Fruit fly (Drosophila melanogaster) whole organism, wandering third instar larva: ENCODE data around the gene daw.

Experiments
- Myc ChIP-seq: fragments of >200 bp; optimal IDR thresholded peaks from 2 replicates; lab custom pipeline; 2017
- Sp1 ChIP-seq: fragments of 200-800 bp; sonication (Bioruptor generic); optimal IDR thresholded peaks from 3 replicates; lab custom pipeline; 2019; ENCODE audit warnings: missing biosample characterization, mild to moderate bottlenecking, missing genetic modification characterization, moderate library complexity
- br ChIP-seq: fragments of 200-800 bp; sonication (Bioruptor generic); optimal IDR thresholded peaks from 2 replicates; lab custom pipeline; 2016; ENCODE audit warnings: missing biosample characterization, missing genetic modification characterization
- ey ChIP-seq: fragments of 200-800 bp; sonication (Bioruptor generic); optimal IDR thresholded peaks from 2 replicates; lab custom pipeline; 2016; ENCODE audit warnings: missing biosample characterization, missing genetic modification characterization
- fru ChIP-seq: fragments of 200-800 bp; sonication (Bioruptor generic); optimal IDR thresholded peaks from 3 replicates; lab custom pipeline; 2016; ENCODE audit warnings: missing biosample characterization, mild to moderate bottlenecking, missing genetic modification characterization
- h ChIP-seq: fragments of 200-800 bp; sonication (Bioruptor generic); optimal IDR thresholded peaks from 3 replicates; lab custom pipeline; 2016; ENCODE audit warnings: missing biosample characterization, mild to moderate bottlenecking, missing genetic modification characterization
- pan ChIP-seq: fragments of >200 bp; optimal IDR thresholded peaks from 2 replicates; lab custom pipeline; 2017
- sage ChIP-seq: fragments of 200-800 bp; sonication (Bioruptor generic); optimal IDR thresholded peaks from 2 replicates; lab custom pipeline; 2016; ENCODE audit warnings: missing biosample characterization, mild to moderate bottlenecking, missing genetic modification characterization
- tai ChIP-seq: sonication (Bioruptor generic); optimal IDR thresholded peaks from 2 replicates; lab custom pipeline; 2016; ENCODE audit warnings: missing biosample characterization, missing genetic modification characterization
- usp ChIP-seq: fragments of >200 bp; optimal IDR thresholded peaks from 2 replicates; lab custom pipeline; 2017; ENCODE audit warnings: missing biosample characterization, missing genetic modification characterization

- no peak for TF ChIP-seq Sp1 (GFP tag; lab: Kevin White, UChicago)
- no peak for TF ChIP-seq tai
- no peak for TF ChIP-seq Myc (lab: Kevin White, UChicago)
- no peak for TF ChIP-seq ey (GFP tag; lab: Kevin White, UChicago)
- no peak for TF ChIP-seq fru
- TF ChIP-seq sage = no peak
- no peak for TF ChIP-seq h (GFP tag; lab: Kevin White, UChicago)
- no peak for TF ChIP-seq pan (lab: Kevin White, UChicago)
- TF ChIP-seq usp (GFP tag; lab: Kevin White, UChicago) = no peak
- TF ChIP-seq br (GFP tag; lab: Kevin White, UChicago) = no peak
Measured at dm6 chr2L:2837742-2838461, 32.8 kb downstream of the daw start, which contains the start of the genes CG3119 and Cpr23B.
